Worm (Caenorhabditis elegans) whole organism, early embryonic: ENCODE data around the gene qars-1.
A peak's percentile ranks its signal among the peaks of the same experiment; 100 is the strongest.

Source experiments
- B0310.2 ChIP-seq: sonication (generic microtip); optimal IDR thresholded peaks from 2 replicates; lab custom pipeline; 2016; ENCODE audit warnings: mild to moderate bottlenecking, missing genetic modification characterization, missing compliant biosample characterization
- F13C5.2 ChIP-seq: sonication (generic microtip); optimal IDR thresholded peaks from 2 replicates; lab custom pipeline; 2017; ENCODE audit warnings: mild to moderate bottlenecking, missing genetic modification characterization, inconsistent platforms, missing compliant biosample characterization
- aly-1 ChIP-seq: sonication (generic microtip); optimal IDR thresholded peaks from 2 replicates; lab custom pipeline; 2016; ENCODE audit warnings: missing genetic modification characterization, missing compliant biosample characterization
- ama-1 ChIP-seq: fragments of 150-350 bp; optimal IDR thresholded peaks from 2 replicates; lab custom pipeline; 2014
- ceh-13 ChIP-seq: fragments of 200-800 bp; sonication (Bioruptor generic); optimal IDR thresholded peaks from 2 replicates; lab custom pipeline; 2018; ENCODE audit warnings: mild to moderate bottlenecking, missing genetic modification characterization, missing compliant biosample characterization
- ceh-36 ChIP-seq: sonication (generic microtip); optimal IDR thresholded peaks from 2 replicates; lab custom pipeline; 2016; ENCODE audit warnings: missing genetic modification characterization, inconsistent platforms, missing compliant biosample characterization
- ets-7 ChIP-seq: sonication (generic microtip); optimal IDR thresholded peaks from 2 replicates; lab custom pipeline; 2016; ENCODE audit warnings: missing genotype, missing genetic modification characterization, missing compliant biosample characterization
- flt-1 ChIP-seq: fragments of 200-800 bp; sonication (Bioruptor generic); IDR thresholded peaks from 2 replicates; pipeline ENCODE4 v1.3.6; 2022; ENCODE audit warnings: missing genetic modification characterization, missing compliant biosample characterization
- hmbx-1 ChIP-seq: sonication (generic microtip); optimal IDR thresholded peaks from 2 replicates; lab custom pipeline; 2016; ENCODE audit warnings: mild to moderate bottlenecking, missing genetic modification characterization, missing compliant biosample characterization
- hmg-4 ChIP-seq: fragments of 200-800 bp; sonication (Bioruptor generic); optimal IDR thresholded peaks from 2 replicates; lab custom pipeline; 2018; ENCODE audit warnings: mild to moderate bottlenecking, missing genetic modification characterization, missing compliant biosample characterization
- hnd-1 ChIP-seq: sonication (generic microtip); optimal IDR thresholded peaks from 2 replicates; lab custom pipeline; 2016; ENCODE audit warnings: missing genetic modification characterization, missing compliant biosample characterization
- pes-1 ChIP-seq: fragments of 200-800 bp; sonication (Bioruptor generic); IDR thresholded peaks from 2 replicates; pipeline ENCODE4 v1.3.6; 2022; ENCODE audit warnings: missing genetic modification reagents, missing genetic modification characterization, missing compliant biosample characterization
- scrt-1 ChIP-seq: fragments of 200-800 bp; sonication (Bioruptor generic); IDR thresholded peaks from 2 replicates; pipeline ENCODE4 v1.3.6; 2022; ENCODE audit warnings: missing genetic modification characterization, missing compliant biosample characterization
- sea-1 ChIP-seq: fragments of 200-800 bp; sonication (Bioruptor generic); conservative IDR thresholded peaks from 2 replicates; pipeline ENCODE4 v1.3.6; 2022; ENCODE audit warnings: missing genetic modification characterization, missing compliant biosample characterization
- tbx-11 ChIP-seq: fragments of 200-800 bp; sonication (Bioruptor generic); IDR thresholded peaks from 2 replicates; pipeline ENCODE4 v1.3.6; 2022; ENCODE audit warnings: missing genetic modification characterization, missing compliant biosample characterization
- tbx-37 ChIP-seq: fragments of 200-800 bp; sonication (Bioruptor generic); conservative IDR thresholded peaks from 2 replicates; pipeline ENCODE4 v1.3.6; 2022; ENCODE audit warnings: missing genetic modification reagents, missing genetic modification characterization, missing compliant biosample characterization
- tra-4 ChIP-seq: sonication (generic microtip); optimal IDR thresholded peaks from 2 replicates; lab custom pipeline; 2017; ENCODE audit warnings: missing genetic modification characterization, missing compliant biosample characterization

The qars-1 gene

ce11 chrIV:15013083-15013482 is at the start of gene qars-1:
Gene qars-1, minus strand, starts transcription at chrIV:15013183.
- TF ChIP-seq aly-1 (tag; lab: Kevin White, UChicago), result no peak
- no peak for TF ChIP-seq hmg-4

ce11 chrIV:15059150-15059549 is 46.2 kb upstream of the qars-1 start:
- peak; percentile 72; the same call in 1 of the 2 replicates for TF ChIP-seq flt-1 (GFP tag; lab: Robert Waterston, UW)
- peak; percentile 5 for TF ChIP-seq hnd-1 (tag; lab: Kevin White, UChicago)
- TF ChIP-seq sea-1, result peak; percentile 69; the same call in 1 of the 2 replicates
- TF ChIP-seq pes-1 (GFP tag; lab: Robert Waterston, UW), result peak; percentile 85

ce11 chrIV:15057994-15058393 is 45.0 kb upstream of the qars-1 start, which contains the start of gene Y41E3.13:
Gene Y41E3.13, plus strand, starts transcription at chrIV:15058294.
- TF ChIP-seq pes-1 (GFP tag; lab: Robert Waterston, UW) (no peak), ceh-13 (no peak), ceh-36 (no peak), ama-1 (lab: Kevin White, UChicago) (no peak), hnd-1 (tag; lab: Kevin White, UChicago) (no peak), aly-1 (tag; lab: Kevin White, UChicago) (no peak), tbx-37 (no peak), hmbx-1 (tag; lab: Kevin White, UChicago) (no peak), sea-1 (no peak), tbx-11 (GFP tag; lab: Robert Waterston, UW) (no peak), scrt-1 (no peak), ets-7 (no peak), tra-4 (no peak), hmg-4 (no peak), F13C5.2 (tag; lab: Kevin White, UChicago) (no peak), B0310.2 (tag; lab: Kevin White, UChicago) (no peak), flt-1 (GFP tag; lab: Robert Waterston, UW) (no peak)

ce11 chrIV:15056081-15056586 is 43.2 kb upstream of the qars-1 start, which contains the start of gene Y41E3.19:
Gene Y41E3.19, plus strand, starts transcription at chrIV:15056131.
- TF ChIP-seq flt-1 (GFP tag; lab: Robert Waterston, UW) (no peak), ceh-36 (no peak), tbx-11 (GFP tag; lab: Robert Waterston, UW) (no peak), ets-7 (no peak)

- no peak for TF ChIP-seq scrt-1
- TF ChIP-seq hmg-4, result no peak
- TF ChIP-seq hnd-1 (tag; lab: Kevin White, UChicago), result no peak
- no peak for TF ChIP-seq hmbx-1 (tag; lab: Kevin White, UChicago)
- TF ChIP-seq F13C5.2 (tag; lab: Kevin White, UChicago), result no peak
- TF ChIP-seq tbx-11 (GFP tag; lab: Robert Waterston, UW), result no peak
- TF ChIP-seq ets-7, result no peak
- no peak for TF ChIP-seq sea-1
- TF ChIP-seq tra-4, result no peak
- TF ChIP-seq flt-1 (GFP tag; lab: Robert Waterston, UW), result no peak
- no peak for TF ChIP-seq aly-1 (tag; lab: Kevin White, UChicago)
- no peak for TF ChIP-seq ceh-36
- TF ChIP-seq tbx-37, result no peak
- no peak for TF ChIP-seq ceh-13
- TF ChIP-seq B0310.2 (tag; lab: Kevin White, UChicago), result no peak
- no peak for TF ChIP-seq ama-1 (lab: Kevin White, UChicago)
- TF ChIP-seq pes-1 (GFP tag; lab: Robert Waterston, UW), result no peak
These were observed 40.3 kb upstream of the qars-1 start, which contains the start of gene srt-47 for ce11 chrIV:15053271-15053670. Gene srt-47, minus strand, starts transcription at chrIV:15053371.

ce11 chrIV:15051045-15051444 is 38.1 kb upstream of the qars-1 start:
- TF ChIP-seq ets-7, result no peak
- no peak for TF ChIP-seq pes-1 (GFP tag; lab: Robert Waterston, UW)
- TF ChIP-seq F13C5.2 (tag; lab: Kevin White, UChicago), result no peak
- no peak for TF ChIP-seq tra-4
- no peak for TF ChIP-seq ama-1 (lab: Kevin White, UChicago)
- TF ChIP-seq hmbx-1 (tag; lab: Kevin White, UChicago), result no peak
- no peak for TF ChIP-seq tbx-37
- no peak for TF ChIP-seq sea-1
- no peak for TF ChIP-seq scrt-1

- TF ChIP-seq ama-1 (lab: Kevin White, UChicago) (peak; percentile 91), tbx-37 (no peak)
These were observed 36.5 kb upstream of the qars-1 start for ce11 chrIV:15049288-15050094.

ce11 chrIV:15046162-15046561 is 33.2 kb upstream of the qars-1 start:
- TF ChIP-seq ets-7 (no peak), B0310.2 (tag; lab: Kevin White, UChicago) (no peak), pes-1 (GFP tag; lab: Robert Waterston, UW) (no peak), tra-4 (no peak), sea-1 (no peak; the same call in 1 of the 2 replicates), ceh-36 (no peak), ceh-13 (no peak), hmbx-1 (tag; lab: Kevin White, UChicago) (no peak), hnd-1 (tag; lab: Kevin White, UChicago) (no peak), tbx-11 (GFP tag; lab: Robert Waterston, UW) (no peak), flt-1 (GFP tag; lab: Robert Waterston, UW) (no peak)
